Comparison of ENCODE assay signal across 2 fruit fly cellular contexts in genomic region chr2L:23023893-23024292, dm6.
A peak's percentile ranks its signal among the peaks of the same experiment; 100 is the strongest.
TF ChIP-seq lines count a peak whose summit lies in the region.

No protein-coding gene starts in this region.

- TF ChIP-seq CTCF in whole organism, embryonic (GFP tag; optimal IDR thresholded peaks at IDR 0.05; lab: Kevin White, UChicago): no peak

TF ChIP-seq in whole organism, embryonic, 481 proteins besides CTCF, POLR2A, EP300 and RAD21:
- TF ChIP-seq CG8089 (GFP tag; optimal IDR thresholded peaks at IDR 0.05; lab: Kevin White, UChicago) (peak; percentile 84), D19B (GFP tag; optimal IDR thresholded peaks at IDR 0.05; lab: Kevin White, UChicago) (peak; percentile 59), Ets97D (GFP tag; optimal IDR thresholded peaks at IDR 0.05; lab: Kevin White, UChicago) (no peak), nerfin-2 (GFP tag; IDR thresholded peaks at IDR 0.05; lab: Robert Waterston, UW; ENCODE audit: partially characterized antibody) (peak; percentile 89; the same call in 1 of the 2 replicates), HLH4C (GFP tag; IDR thresholded peaks at IDR 0.05; lab: Robert Waterston, UW; ENCODE audit: partially characterized antibody) (peak; percentile 91; the same call in 2 of the 3 replicates), Xbp1 (GFP tag; optimal IDR thresholded peaks at IDR 0.05; lab: Kevin White, UChicago) (no peak), mld (GFP tag; IDR thresholded peaks at IDR 0.05; lab: Robert Waterston, UW; ENCODE audit: partially characterized antibody) (peak; percentile 62; the same call in 2 of the 3 replicates), CG2199 (GFP tag; IDR thresholded peaks at IDR 0.05; lab: Robert Waterston, UW) (0 out of 3 replicates have a peak, but pooled peaks have one; percentile 46)
TF ChIP-seq in whole organism, embryonic: peak in this region for 6.

TF ChIP-seq in whole organism, wandering third instar larva, 38 proteins besides CTCF, POLR2A, EP300 and RAD21:
- no peak for TF ChIP-seq CrebA (GFP tag; optimal IDR thresholded peaks at IDR 0.05; lab: Kevin White, UChicago; ENCODE audit: borderline replicate concordance)
- peak; percentile 66 for TF ChIP-seq Dfd (GFP tag; optimal IDR thresholded peaks at IDR 0.05; lab: Kevin White, UChicago)

Comparison
In these comparisons a context has a peak if more than half of its experiments do, and no peak if none do; other contexts are left out.
1. Of the 10 proteins assayed by ChIP-seq in both whole organism, embryonic and whole organism, wandering third instar larva: peak only in whole organism, embryonic: none; only in whole organism, wandering third instar larva: Dfd; in both: none; in neither: 9.